Worm (Caenorhabditis elegans) whole organism, L4/young adult: Measurements from ENCODE around the gene nhr-68.

Source experiments
- W03F9.2 ChIP-seq: fragments of 150-350 bp; optimal IDR thresholded peaks from 2 replicates; lab custom pipeline; 2014; ENCODE audit warnings: missing biosample characterization, missing genetic modification characterization
- dao-5 ChIP-seq: sonication (generic microtip); optimal IDR thresholded peaks from 2 replicates; lab custom pipeline; 2016; ENCODE audit warnings: missing genotype, missing genetic modification characterization, moderate library complexity, missing compliant biosample characterization
- him-1 ChIP-seq: sonication (generic microtip); optimal IDR thresholded peaks from 2 replicates; lab custom pipeline; 2016; ENCODE audit warnings: missing genotype, missing genetic modification reagents, missing genetic modification characterization, missing compliant biosample characterization

- TF ChIP-seq him-1 (tag; lab: Kevin White, UChicago) (no peak), W03F9.2 (tag; lab: Kevin White, UChicago) (no peak), dao-5 (tag; lab: Kevin White, UChicago) (no peak)
Observed at ce11 chrV:11624954-11625353, 51.7 kb downstream of the nhr-68 start.
